Worm (Caenorhabditis elegans) whole organism, dauer: ENCODE results near the gene grk-1.

ENCODE experiments used
- unc-62 ChIP-seq: sonication (generic microtip); optimal IDR thresholded peaks from 2 replicates; lab custom pipeline; 2017; ENCODE audit warnings: missing biosample characterization, missing genetic modification reagents, missing genetic modification characterization

The grk-1 gene

DNA sequence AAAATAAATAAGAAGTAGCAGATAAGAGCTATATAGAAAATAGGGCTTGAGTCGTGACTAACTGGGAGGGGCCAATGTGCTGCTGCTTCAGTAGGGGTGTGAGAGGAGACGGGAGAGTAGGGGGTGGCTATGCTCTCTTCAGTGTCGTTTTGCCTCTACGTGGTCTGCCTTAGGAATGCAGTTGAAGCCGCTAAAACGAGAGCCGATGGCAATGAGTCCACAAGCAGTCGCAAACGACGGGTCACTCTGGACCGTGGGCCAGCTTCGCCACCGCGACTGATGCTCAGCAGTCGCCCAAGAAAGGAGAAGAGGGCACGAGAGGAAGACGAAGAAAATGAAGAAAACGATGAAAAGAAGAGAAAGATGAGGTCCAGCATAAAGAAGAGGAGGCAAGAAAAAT lies at the start of gene grk-1:
TSS of gene grk-1 (minus strand) at position 17 of the 400 bp plus-strand sequence.
- TF ChIP-seq unc-62 (GFP tag; lab: Kevin White, UChicago): no peak

- no peak for TF ChIP-seq unc-62 (GFP tag; lab: Kevin White, UChicago)
Measured at ce11 chrX:10047325-10047724, 48.3 kb upstream of the grk-1 start, which contains the start of gene ZC374.2. Gene ZC374.2, minus strand, starts transcription at chrX:10047425.

DNA sequence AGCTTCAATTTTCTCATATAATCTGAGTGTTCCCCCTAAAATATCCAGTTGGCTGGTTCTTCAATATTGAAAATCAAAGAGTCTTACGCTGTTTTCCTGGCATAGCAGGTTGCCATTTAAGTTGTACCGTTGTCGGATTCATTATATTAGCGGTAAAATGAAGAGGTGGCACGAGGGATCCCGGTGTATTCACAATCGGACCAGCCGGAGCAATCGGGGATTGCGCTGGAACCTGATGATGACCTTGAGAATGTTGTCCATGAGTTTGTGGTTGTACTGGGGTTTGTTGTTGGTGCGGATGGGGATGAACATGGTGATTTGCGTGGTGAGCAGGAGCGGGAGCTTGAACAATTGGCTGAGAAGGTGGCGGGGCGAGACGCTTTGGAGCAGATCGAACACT lies 45.5 kb upstream of the grk-1 start:
- no peak for TF ChIP-seq unc-62 (GFP tag; lab: Kevin White, UChicago)

- no peak for TF ChIP-seq unc-62 (GFP tag; lab: Kevin White, UChicago)
Measured at ce11 chrX:10030836-10031235, 31.8 kb upstream of the grk-1 start, which contains the start of gene sek-6. Gene sek-6, plus strand, starts transcription at chrX:10031150.

DNA sequence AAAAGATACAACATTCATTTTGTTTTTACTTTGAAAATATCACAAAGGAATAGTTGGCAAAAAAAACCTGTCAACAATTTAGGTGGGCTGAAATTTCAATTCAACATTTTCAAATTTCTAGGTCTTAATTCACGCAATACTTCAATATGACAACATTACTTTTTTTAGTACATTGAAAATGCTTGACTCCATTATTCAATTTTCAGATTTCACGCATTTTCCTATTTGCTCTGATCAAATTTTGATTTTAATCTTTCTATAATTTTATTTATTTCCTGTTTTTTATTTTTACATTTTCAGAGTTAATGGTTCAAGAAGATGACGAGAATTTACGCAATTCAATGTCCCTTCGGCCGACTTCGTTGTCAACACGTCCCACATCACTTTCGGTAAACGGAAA lies 28.5 kb upstream of the grk-1 start, which contains the start of gene mkk-4:
TSS of gene mkk-4 (plus strand) at position 301 of the 400 bp plus-strand sequence.
- TF ChIP-seq unc-62 (GFP tag; lab: Kevin White, UChicago): no peak

DNA sequence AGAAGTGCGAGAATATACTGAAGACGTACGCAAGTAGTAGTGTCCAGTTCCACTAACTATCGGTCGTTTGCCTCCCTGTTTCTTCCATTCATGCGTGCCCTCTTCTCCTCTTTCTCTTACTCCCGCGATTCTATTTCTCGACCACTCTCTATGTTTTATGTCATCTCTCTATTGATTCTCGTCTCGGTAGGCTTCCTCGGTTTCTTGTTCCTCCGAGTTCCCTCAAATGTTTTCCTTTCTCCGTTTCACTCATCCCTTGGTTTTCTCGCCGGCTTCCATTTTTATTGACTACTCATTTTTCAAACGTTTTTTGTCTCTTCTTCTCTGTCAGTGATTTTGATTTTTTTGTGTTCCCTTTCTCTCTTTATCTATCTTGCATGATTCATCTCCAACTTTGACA lies 27.3 kb upstream of the grk-1 start:
- no peak for TF ChIP-seq unc-62 (GFP tag; lab: Kevin White, UChicago)

DNA sequence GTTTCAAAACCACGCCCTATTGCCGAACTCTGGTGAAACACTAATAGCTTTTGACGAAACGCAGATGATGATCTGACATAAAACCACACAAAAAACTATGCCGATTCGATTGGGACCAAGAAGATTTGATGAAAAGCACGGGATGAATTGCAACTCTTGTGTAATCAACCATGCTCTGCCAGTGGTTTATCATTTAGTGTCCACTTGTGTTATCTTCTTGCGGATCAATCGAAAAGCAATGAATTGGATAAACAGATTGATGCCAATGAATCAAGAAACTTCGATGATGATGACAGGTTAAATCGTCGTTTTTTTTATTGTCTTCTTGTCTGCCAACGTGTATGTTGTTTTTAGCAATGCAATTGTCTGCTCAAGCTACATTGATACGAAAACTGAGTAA lies 23.0 kb upstream of the grk-1 start, which contains the start of gene F42G10.1:
TSS of gene F42G10.1 (minus strand) at position 151 of the 400 bp plus-strand sequence.
- TF ChIP-seq unc-62 (GFP tag; lab: Kevin White, UChicago): no peak

ce11 chrX:10017975-10018654 lies 19.1 kb upstream of the grk-1 start, which contains the start of gene F19C6.4:
Gene F19C6.4, minus strand, starts transcription at chrX:10018025.
- no peak for TF ChIP-seq unc-62 (GFP tag; lab: Kevin White, UChicago)

DNA sequence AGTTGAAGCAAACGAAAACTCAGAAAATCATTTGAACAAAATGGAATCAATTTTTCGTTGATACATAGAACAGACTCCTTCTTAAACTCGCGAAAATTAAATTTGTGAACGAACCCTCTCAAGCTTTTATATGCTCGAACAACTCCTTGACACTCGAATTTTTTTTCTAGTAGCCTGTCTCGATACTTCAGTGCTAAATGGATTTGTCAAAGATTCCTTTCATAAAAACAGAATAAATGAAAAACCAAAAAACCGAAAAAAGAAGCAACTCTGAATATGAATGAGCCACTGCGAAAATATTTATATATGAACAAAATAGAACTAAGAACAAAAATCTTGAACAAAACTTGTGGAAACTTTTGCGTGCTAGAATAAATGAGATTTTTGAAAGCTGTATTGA lies 11.0 kb upstream of the grk-1 start:
- TF ChIP-seq unc-62 (GFP tag; lab: Kevin White, UChicago): no peak

- TF ChIP-seq unc-62 (GFP tag; lab: Kevin White, UChicago): no peak
Measured at ce11 chrX:10008664-10009063, 9.7 kb upstream of the grk-1 start, which contains the start of gene F19C6.3. Gene F19C6.3, minus strand, starts transcription at chrX:10008764.

- TF ChIP-seq unc-62 (GFP tag; lab: Kevin White, UChicago): no peak
Measured at ce11 chrX:10000635-10001034, 1.6 kb upstream of the grk-1 start, which contains the start of gene F19C6.2. Gene F19C6.2, plus strand, starts transcription at chrX:10000935.

DNA sequence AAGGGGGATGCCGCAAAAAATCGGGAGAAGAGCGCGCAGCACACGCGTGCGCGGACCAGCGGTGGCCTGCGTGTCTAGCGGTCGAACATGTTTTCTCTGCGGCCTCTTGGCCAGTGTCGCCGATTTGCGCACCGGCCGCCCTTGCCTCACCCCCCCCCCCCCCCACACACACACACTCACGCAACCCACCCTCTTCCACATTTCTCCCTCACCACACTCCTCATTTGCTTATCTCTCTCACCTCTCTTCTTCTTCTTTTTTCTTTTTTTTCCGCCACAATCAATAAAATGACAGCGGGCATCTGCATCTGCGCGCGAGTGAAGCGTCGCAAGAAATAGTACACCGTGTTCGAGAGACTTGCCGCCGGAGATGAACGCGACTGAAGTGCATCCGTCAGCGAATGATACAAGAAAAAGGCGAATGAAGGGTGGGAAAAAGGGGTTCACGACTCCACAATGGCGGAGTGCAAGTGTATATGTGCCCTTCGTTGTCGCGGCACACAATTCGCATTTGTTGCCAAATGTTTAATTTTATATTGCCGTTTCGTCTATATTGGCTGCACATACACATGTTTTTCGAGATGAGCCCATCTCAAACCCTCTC lies 692 bp upstream of the grk-1 start:
- TF ChIP-seq unc-62 (GFP tag; lab: Kevin White, UChicago): no peak

DNA sequence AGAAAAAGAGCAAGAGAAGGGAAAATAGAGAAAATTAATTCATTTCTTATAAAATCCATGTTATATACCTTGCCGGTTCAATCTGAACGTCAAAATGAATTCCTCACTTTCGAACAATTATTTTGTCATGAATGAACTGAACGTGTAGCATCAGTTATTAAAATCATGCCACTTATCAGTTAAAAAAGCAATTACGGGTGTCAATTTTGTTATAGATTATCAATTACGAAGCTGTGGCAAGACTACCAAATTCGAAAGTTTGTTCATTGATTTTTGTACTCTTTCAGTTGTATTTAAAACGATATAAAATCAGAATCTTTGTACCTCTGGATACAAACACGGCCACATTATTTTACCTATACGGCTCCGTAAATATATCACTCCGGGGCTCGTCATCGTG lies 1.7 kb downstream of the grk-1 start:
- TF ChIP-seq unc-62 (GFP tag; lab: Kevin White, UChicago): no peak

ce11 chrX:9993100-9993499 lies 5.9 kb downstream of the grk-1 start:
- TF ChIP-seq unc-62 (GFP tag; lab: Kevin White, UChicago): no peak

ce11 chrX:9988884-9989283 lies 10.1 kb downstream of the grk-1 start:
- TF ChIP-seq unc-62 (GFP tag; lab: Kevin White, UChicago): no peak

ce11 chrX:9987166-9987565 lies 11.8 kb downstream of the grk-1 start:
- TF ChIP-seq unc-62 (GFP tag; lab: Kevin White, UChicago): no peak
